Worm (Caenorhabditis elegans): ENCODE results near the gene srx-87.

- no peak for TF ChIP-seq ama-1 (optimal IDR thresholded peaks at IDR 0.05)
- TF ChIP-seq tbx-11 (GFP tag; IDR thresholded peaks at IDR 0.05): no peak
Measured at ce11 chrV:11543564-11543963, 21.1 kb upstream of the srx-87 start, which contains the start of gene F38B7.2.

All from whole organism, early embryonic.